Fruit fly (Drosophila melanogaster): ENCODE results near the gene Femcoat.

DNA sequence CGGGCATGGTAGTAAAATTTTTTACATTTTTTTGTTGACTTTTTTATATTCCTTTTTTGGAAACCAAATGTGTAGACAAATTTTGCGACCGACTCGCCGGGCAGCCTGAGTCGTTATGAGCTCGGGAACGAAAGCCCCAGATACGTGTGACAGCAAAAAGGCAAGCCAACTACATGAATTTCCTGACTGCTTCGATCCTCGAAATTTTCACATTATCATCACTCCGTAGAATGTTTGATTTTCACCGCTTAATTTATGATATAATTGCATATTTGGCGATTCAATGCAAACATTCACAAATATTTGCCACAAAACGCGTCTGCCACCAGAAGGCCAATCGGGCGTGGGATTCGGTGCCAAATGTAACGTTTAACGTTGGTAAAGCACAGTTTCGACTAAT is 34.3 kb upstream of the Femcoat start, which contains the start of gene CG15577:
- TF ChIP-seq CG2678 (tag; optimal IDR thresholded peaks at IDR 0.05) (no peak), Six4 (GFP tag; optimal IDR thresholded peaks at IDR 0.05) (no peak), CG8478 (optimal IDR thresholded peaks at IDR 0.05) (no peak), Oli (tag; optimal IDR thresholded peaks at IDR 0.05) (no peak), lov (optimal IDR thresholded peaks at IDR 0.05) (no peak), lov (GFP tag; IDR thresholded peaks at IDR 0.05) (no peak), CG4360 (GFP tag; IDR thresholded peaks at IDR 0.05) (no peak), CG6854 (GFP tag; optimal IDR thresholded peaks at IDR 0.05) (no peak), CG11398 (GFP tag; optimal IDR thresholded peaks at IDR 0.05) (no peak), CG4328 (GFP tag; optimal IDR thresholded peaks at IDR 0.05) (no peak), Lpt (GFP tag; optimal IDR thresholded peaks at IDR 0.05) (no peak), CG15269 (tag; optimal IDR thresholded peaks at IDR 0.05) (no peak)
